Fruit fly (Drosophila melanogaster): Measurements from ENCODE around the gene Acp24A4.

DNA sequence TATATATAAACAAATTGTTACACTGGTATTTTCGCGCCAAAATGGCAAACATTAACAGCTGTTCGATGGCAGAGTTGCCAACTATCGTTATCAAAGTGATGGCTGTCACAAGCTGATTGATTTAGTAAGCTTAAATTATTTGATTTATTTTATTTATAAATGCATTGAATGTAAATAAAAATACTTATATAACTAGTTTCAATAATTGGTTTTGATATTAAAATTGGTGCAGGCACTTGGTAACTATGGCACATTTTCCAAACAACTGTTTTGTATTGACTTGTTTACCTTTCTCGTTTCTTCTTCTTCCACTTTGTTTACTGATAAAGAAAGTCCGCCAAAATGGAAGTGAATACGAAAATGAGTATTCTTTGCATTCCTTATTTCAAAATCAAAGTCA lies 18.0 kb upstream of the Acp24A4 start, which contains the start of gene cutlet:
- TF ChIP-seq CG13204 (GFP tag; optimal IDR thresholded peaks at IDR 0.05) = no peak
- no peak for TF ChIP-seq gl (tag; optimal IDR thresholded peaks at IDR 0.05)
- no peak for TF ChIP-seq CG10348 (GFP tag; IDR thresholded peaks at IDR 0.05)
- no peak for TF ChIP-seq CG32121 (GFP tag; IDR thresholded peaks at IDR 0.05)
- no peak for TF ChIP-seq EcR (GFP tag; optimal IDR thresholded peaks at IDR 0.05)
- TF ChIP-seq CG9948 (tag; optimal IDR thresholded peaks at IDR 0.05) = no peak
- TF ChIP-seq CG34367 (tag; optimal IDR thresholded peaks at IDR 0.05) = no peak
- no peak for TF ChIP-seq CG8301 (tag; optimal IDR thresholded peaks at IDR 0.05)
- TF ChIP-seq rn (GFP tag; IDR thresholded peaks at IDR 0.05) = no peak

Measured in whole organism, pupa.